Fruit fly (Drosophila melanogaster) whole organism, embryonic: ENCODE results near the gene BRWD3.

ENCODE experiments used
- Asciz ChIP-seq: fragments of 200-800 bp; sonication (Bioruptor generic); optimal IDR thresholded peaks from 2 replicates; lab custom pipeline; 2017; ENCODE audit warnings: missing biosample characterization, mild to moderate bottlenecking, missing genetic modification characterization, missing genetic modification reagents
- Blimp-1 ChIP-seq: fragments of 200-800 bp; sonication (Bioruptor generic); optimal IDR thresholded peaks from 3 replicates; lab custom pipeline; 2018; ENCODE audit warnings: missing biosample characterization, missing genetic modification characterization, mild to moderate bottlenecking, moderate library complexity, missing genetic modification reagents
- CG10147 ChIP-seq: fragments of 200-800 bp; sonication (Bioruptor generic); optimal IDR thresholded peaks from 2 replicates; lab custom pipeline; 2019; ENCODE audit warnings: missing biosample characterization, mild to moderate bottlenecking, missing genetic modification characterization, moderate library complexity
- CG11456 ChIP-seq: fragments of 200-800 bp; sonication (Bioruptor generic); IDR thresholded peaks from 3 replicates; pipeline ENCODE4 v1.3.6; 2022; ENCODE audit warnings: missing biosample characterization, missing genetic modification characterization
- CG11696 ChIP-seq: fragments of 200-800 bp; sonication (Bioruptor generic); IDR thresholded peaks from 2 replicates; pipeline ENCODE4 v1.3.6; 2022; ENCODE audit warnings: missing biosample characterization, missing genetic modification characterization
- CG11723 ChIP-seq: fragments of 200-800 bp; sonication (Bioruptor generic); optimal IDR thresholded peaks from 2 replicates; lab custom pipeline; 2017; ENCODE audit warnings: missing biosample characterization, mild to moderate bottlenecking, missing genetic modification characterization
- CG13894 ChIP-seq: fragments of 200-800 bp; sonication (Bioruptor generic); optimal IDR thresholded peaks from 3 replicates; lab custom pipeline; 2018; ENCODE audit warnings: missing biosample characterization, mild to moderate bottlenecking, missing genetic modification characterization, moderate library complexity
- CG15601 ChIP-seq: fragments of 200-800 bp; sonication (Bioruptor generic); optimal IDR thresholded peaks from 3 replicates; lab custom pipeline; 2019; ENCODE audit warnings: missing biosample characterization, mild to moderate bottlenecking, missing genetic modification characterization, moderate library complexity
- CG1647 ChIP-seq: fragments of 200-800 bp; sonication (Bioruptor generic); optimal IDR thresholded peaks from 3 replicates; lab custom pipeline; 2016; ENCODE audit warnings: missing biosample characterization, missing genetic modification characterization
- CG17912 ChIP-seq: fragments of 200-800 bp; sonication (Bioruptor generic); optimal IDR thresholded peaks from 2 replicates; lab custom pipeline; 2018; ENCODE audit warnings: missing biosample characterization, mild to moderate bottlenecking, missing genetic modification characterization
- CG30020 ChIP-seq: fragments of 200-800 bp; optimal IDR thresholded peaks from 2 replicates; lab custom pipeline; 2019; ENCODE audit warnings: missing biosample characterization, mild to moderate bottlenecking, missing genetic modification characterization, moderate library complexity
- CG3407 ChIP-seq: fragments of 200-800 bp; sonication (Bioruptor generic); optimal IDR thresholded peaks from 2 replicates; lab custom pipeline; 2018; ENCODE audit warnings: missing biosample characterization, mild to moderate bottlenecking, missing genetic modification characterization
- CG34224 ChIP-seq: fragments of 200-800 bp; sonication (Bioruptor generic); IDR thresholded peaks from 3 replicates; pipeline ENCODE4 v1.3.6; 2022; ENCODE audit warnings: missing biosample characterization, missing genetic modification characterization; ENCODE audit not compliant: partially characterized antibody
- CG4424 ChIP-seq: fragments of 200-800 bp; sonication (Bioruptor generic); optimal IDR thresholded peaks from 3 replicates; lab custom pipeline; 2016; ENCODE audit warnings: missing biosample characterization, missing genetic modification characterization
- CG5180 ChIP-seq: fragments of 200-800 bp; sonication (Bioruptor generic); optimal IDR thresholded peaks from 3 replicates; lab custom pipeline; 2017; ENCODE audit warnings: missing biosample characterization, missing genetic modification characterization, mild to moderate bottlenecking, moderate library complexity, missing genetic modification reagents
- CG8359 ChIP-seq: fragments of 200-800 bp; sonication (Bioruptor generic); optimal IDR thresholded peaks from 2 replicates; lab custom pipeline; 2017; ENCODE audit warnings: missing biosample characterization, mild to moderate bottlenecking, missing genetic modification characterization, borderline replicate concordance
- CG9817 ChIP-seq: fragments of 200-800 bp; sonication (Bioruptor generic); optimal IDR thresholded peaks from 2 replicates; lab custom pipeline; 2018; ENCODE audit warnings: missing biosample characterization, mild to moderate bottlenecking, missing genetic modification characterization, moderate library complexity
- CTCF ChIP-seq: fragments of 200-800 bp; sonication (Bioruptor generic); optimal IDR thresholded peaks from 2 replicates; lab custom pipeline; 2017; ENCODE audit warnings: missing biosample characterization, mild to moderate bottlenecking, missing genetic modification characterization, moderate library complexity
- D19A ChIP-seq: fragments of 200-800 bp; optimal IDR thresholded peaks from 3 replicates; lab custom pipeline; 2019; ENCODE audit warnings: missing biosample characterization, mild to moderate bottlenecking, missing genetic modification characterization, moderate library complexity
- Deaf1 ChIP-seq: fragments of 200-800 bp; optimal IDR thresholded peaks from 3 replicates; lab custom pipeline; 2019; ENCODE audit warnings: missing biosample characterization, mild to moderate bottlenecking, missing genetic modification characterization, moderate library complexity
- Dip2 ChIP-seq: fragments of 200-800 bp; sonication (Bioruptor generic); IDR thresholded peaks from 2 replicates; pipeline ENCODE4 v1.3.6; 2022; ENCODE audit warnings: missing biosample characterization, missing genetic modification characterization
- Dp ChIP-seq: fragments of 200-800 bp; sonication (Bioruptor generic); optimal IDR thresholded peaks from 2 replicates; lab custom pipeline; 2018; ENCODE audit warnings: missing biosample characterization, mild to moderate bottlenecking, missing genetic modification characterization, moderate library complexity
- H15 ChIP-seq: fragments of 200-800 bp; sonication (Bioruptor generic); IDR thresholded peaks from 3 replicates; pipeline ENCODE4 v1.3.6; 2022; ENCODE audit warnings: missing biosample characterization, missing genetic modification characterization
- Hand ChIP-seq: fragments of 200-800 bp; sonication (Bioruptor generic); optimal IDR thresholded peaks from 2 replicates; lab custom pipeline; 2017; ENCODE audit warnings: mild to moderate bottlenecking, missing biosample characterization, missing genetic modification reagents, missing genetic modification characterization
- Hr3 ChIP-seq: fragments of 200-800 bp; sonication (Bioruptor generic); optimal IDR thresholded peaks from 3 replicates; lab custom pipeline; 2016; ENCODE audit warnings: missing biosample characterization, missing genetic modification characterization
- Hr51 ChIP-seq, 2 experiments: fragments of 200-800 bp; sonication (Bioruptor generic); optimal IDR thresholded peaks; 2 replicates in 1 of 2; 3 replicates in 1 of 2; lab custom pipeline; 2016 to 2018; ENCODE audit warnings: missing biosample characterization in 2 of 2, missing genetic modification characterization in 2 of 2, mild to moderate bottlenecking in 1 of 2, moderate library complexity in 1 of 2
- MESR4 ChIP-seq: fragments of 200-800 bp; sonication (Bioruptor generic); optimal IDR thresholded peaks from 2 replicates; lab custom pipeline; 2018; ENCODE audit warnings: missing biosample characterization, mild to moderate bottlenecking, missing genetic modification characterization, moderate library complexity
- Myb ChIP-seq: fragments of 200-800 bp; sonication (Bioruptor generic); optimal IDR thresholded peaks from 2 replicates; lab custom pipeline; 2016; ENCODE audit warnings: missing biosample characterization, missing genetic modification characterization
- Pdp1 ChIP-seq, 2 experiments: fragments of 200-800 bp; sonication (Bioruptor generic); optimal IDR thresholded peaks; 3 replicates each; lab custom pipeline; 2016; ENCODE audit warnings: missing biosample characterization in 2 of 2, missing genetic modification characterization in 2 of 2, mild to moderate bottlenecking in 1 of 2, moderate library complexity in 1 of 2
- Rfx ChIP-seq: fragments of 200-800 bp; sonication (Bioruptor generic); IDR thresholded peaks from 2 replicates; pipeline ENCODE4 v1.3.6; 2022; ENCODE audit warnings: missing biosample characterization, missing genetic modification characterization
- Taf1 ChIP-seq: fragments of 200-800 bp; sonication (Bioruptor generic); IDR thresholded peaks from 2 replicates; pipeline ENCODE4 v1.3.6; 2022; ENCODE audit warnings: missing biosample characterization, missing genetic modification characterization
- Trl ChIP-seq, 3 experiments: fragments of >200 bp in 2 of 3; fragments of 200-800 bp in 1 of 3; sonication (Bioruptor generic) in 1 of 3; optimal IDR thresholded peaks; 2 replicates in 1 of 3; 3 replicates in 2 of 3; lab custom pipeline; 2016 to 2017; ENCODE audit warnings: missing biosample characterization in 1 of 3, missing genetic modification characterization in 1 of 3
- abd-A ChIP-seq: fragments of 200-800 bp; sonication (Bioruptor generic); optimal IDR thresholded peaks from 3 replicates; lab custom pipeline; 2019; ENCODE audit warnings: missing biosample characterization, mild to moderate bottlenecking, missing genetic modification characterization, moderate library complexity
- ap ChIP-seq: fragments of 200-800 bp; sonication (Bioruptor generic); IDR thresholded peaks from 2 replicates; pipeline ENCODE4 v1.3.6; 2022; ENCODE audit warnings: missing biosample characterization, missing genetic modification characterization
- ara ChIP-seq: fragments of 200-800 bp; sonication (Bioruptor generic); IDR thresholded peaks from 2 replicates; pipeline ENCODE4 v1.3.6; 2022; ENCODE audit warnings: missing biosample characterization, missing genetic modification characterization
- bbx ChIP-seq: fragments of 200-800 bp; sonication (Bioruptor generic); IDR thresholded peaks from 2 replicates; pipeline ENCODE4 v1.3.6; 2022; ENCODE audit warnings: missing biosample characterization, missing genetic modification characterization; ENCODE audit not compliant: partially characterized antibody
- bigmax ChIP-seq: fragments of 200-800 bp; sonication (Bioruptor generic); optimal IDR thresholded peaks from 2 replicates; lab custom pipeline; 2018; ENCODE audit warnings: missing biosample characterization, mild to moderate bottlenecking, missing genetic modification characterization
- cas ChIP-seq: fragments of 200-800 bp; sonication (Bioruptor generic); IDR thresholded peaks from 2 replicates; pipeline ENCODE4 v1.3.6; 2022; ENCODE audit warnings: missing biosample characterization, missing genetic modification characterization
- chif ChIP-seq, 2 experiments: fragments of 200-800 bp; sonication (Bioruptor generic); optimal IDR thresholded peaks; 3 replicates each; lab custom pipeline; 2016; ENCODE audit warnings: missing biosample characterization in 2 of 2, missing genetic modification characterization in 2 of 2
- emc ChIP-seq: fragments of 200-800 bp; sonication (Bioruptor generic); optimal IDR thresholded peaks from 2 replicates; lab custom pipeline; 2016; ENCODE audit warnings: missing biosample characterization, missing genetic modification characterization
- hbn ChIP-seq: fragments of 200-800 bp; sonication (Bioruptor generic); IDR thresholded peaks from 2 replicates; pipeline ENCODE4 v1.3.6; 2022; ENCODE audit warnings: missing biosample characterization, missing genetic modification characterization; ENCODE audit not compliant: partially characterized antibody
- maf-S ChIP-seq: fragments of 200-800 bp; sonication (Bioruptor generic); optimal IDR thresholded peaks from 2 replicates; lab custom pipeline; 2016; ENCODE audit warnings: missing biosample characterization, missing genetic modification characterization
- pfk ChIP-seq: fragments of 200-800 bp; sonication (Bioruptor generic); optimal IDR thresholded peaks from 2 replicates; lab custom pipeline; 2018; ENCODE audit warnings: missing biosample characterization, mild to moderate bottlenecking, missing genetic modification characterization, moderate library complexity
- pnt ChIP-seq: fragments of 200-800 bp; sonication (Bioruptor generic); optimal IDR thresholded peaks from 3 replicates; lab custom pipeline; 2016; ENCODE audit warnings: missing biosample characterization, missing genetic modification characterization
- so ChIP-seq: fragments of 200-800 bp; sonication (Bioruptor generic); IDR thresholded peaks from 3 replicates; pipeline ENCODE4 v1.3.6; 2022; ENCODE audit warnings: missing biosample characterization, missing genetic modification characterization
- trem ChIP-seq: fragments of 200-800 bp; optimal IDR thresholded peaks from 3 replicates; lab custom pipeline; 2019; ENCODE audit warnings: missing biosample characterization, mild to moderate bottlenecking, missing genetic modification characterization, moderate library complexity
- trh ChIP-seq: fragments of 200-800 bp; sonication (Bioruptor generic); optimal IDR thresholded peaks from 2 replicates; lab custom pipeline; 2016; ENCODE audit warnings: missing biosample characterization, missing genetic modification characterization
- unpg ChIP-seq: fragments of 200-800 bp; sonication (Bioruptor generic); optimal IDR thresholded peaks from 3 replicates; lab custom pipeline; 2018; ENCODE audit warnings: missing biosample characterization, mild to moderate bottlenecking, missing genetic modification characterization, moderate library complexity
- wor ChIP-seq: fragments of 200-800 bp; sonication (Bioruptor generic); IDR thresholded peaks from 2 replicates; pipeline ENCODE4 v1.3.6; 2022; ENCODE audit warnings: missing biosample characterization, missing genetic modification characterization

BRWD3 gene

DNA sequence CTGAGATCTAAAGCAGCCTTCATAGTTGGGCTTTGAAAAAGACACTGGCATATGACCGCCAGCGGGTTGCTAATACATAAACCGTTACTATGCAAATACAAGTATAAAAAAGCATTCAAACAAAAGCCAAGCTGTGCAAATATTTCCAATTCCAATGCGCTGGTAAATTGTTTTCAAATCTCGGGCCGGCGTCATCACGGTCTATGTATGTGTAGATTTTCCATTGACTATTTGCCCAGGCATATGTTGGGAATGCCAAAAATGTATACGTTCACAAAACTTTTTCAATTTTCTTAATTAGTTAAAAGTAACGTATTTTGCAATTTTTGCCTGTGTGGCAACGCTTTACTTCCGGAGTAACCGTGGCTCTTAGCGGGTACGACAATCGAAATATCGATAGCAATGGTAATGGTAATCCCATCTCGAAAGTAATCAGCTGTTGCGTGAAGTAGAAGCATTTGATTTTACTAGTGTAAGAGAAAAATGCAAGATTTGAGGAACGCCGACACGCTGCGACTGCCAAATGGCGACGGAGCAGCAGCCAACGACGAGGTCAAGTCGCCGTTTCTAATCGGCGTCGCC, 28.9 kb upstream of the BRWD3 start, which contains the start of the genes CG34290 and Uck (continued):
- TF ChIP-seq Trl (optimal IDR thresholded peaks at IDR 0.05; lab: Kevin White, UChicago) (no peak), Trl (GFP tag; optimal IDR thresholded peaks at IDR 0.05; lab: Kevin White, UChicago) (peak; percentile 84), CG11456 (GFP tag; lab: Robert Waterston, UW) (peak; percentile 76; the same call in 2 of the 3 replicates), Pdp1 (GFP tag; optimal IDR thresholded peaks at IDR 0.05; lab: Kevin White, UChicago) (peak in 1 of 2 experiments; percentile 76), Dip2 (GFP tag; lab: Robert Waterston, UW) (no peak), Taf1 (GFP tag; lab: Robert Waterston, UW) (no peak), D19A (tag; lab: Kevin White, UChicago) (no peak), Hr3 (GFP tag; lab: Kevin White, UChicago) (peak; percentile 35), Hr51 (GFP tag; optimal IDR thresholded peaks at IDR 0.05; lab: Kevin White, UChicago) (peak; percentile 63 to 68), Myb (GFP tag; lab: Kevin White, UChicago) (peak; percentile 99), Rfx (GFP tag; lab: Robert Waterston, UW) (peak; percentile 89), cas (GFP tag; lab: Robert Waterston, UW) (0 out of 2 replicates have a peak, but pooled peaks have one; percentile 12), CG1647 (GFP tag; lab: Kevin White, UChicago) (peak; percentile 78), H15 (GFP tag; lab: Robert Waterston, UW) (peak; percentile 80), CG3407 (GFP tag; lab: Kevin White, UChicago) (peak; percentile 58), emc (peak; percentile 66), maf-S (GFP tag; lab: Kevin White, UChicago) (peak; percentile 54), so (GFP tag; lab: Robert Waterston, UW) (peak; percentile 70; the same call in 1 of the 3 replicates), trem (tag; lab: Kevin White, UChicago) (peak; percentile 88), hbn (GFP tag; lab: Robert Waterston, UW) (peak; percentile 85), CG9817 (tag; lab: Kevin White, UChicago) (peak; percentile 68), CG4424 (peak; percentile 59), Hand (GFP tag; lab: Kevin White, UChicago) (peak; percentile 59), CG11723 (GFP tag; lab: Kevin White, UChicago) (peak; percentile 76), CG17912 (GFP tag; lab: Kevin White, UChicago) (peak; percentile 94), abd-A (tag; lab: Kevin White, UChicago) (no peak), CG15601 (tag; lab: Kevin White, UChicago) (peak; percentile 78), wor (GFP tag; lab: Robert Waterston, UW) (no peak), ap (GFP tag; lab: Robert Waterston, UW) (peak; percentile 45), bbx (GFP tag; lab: Robert Waterston, UW) (peak; percentile 89), Deaf1 (tag; lab: Kevin White, UChicago) (peak; percentile 35), CG5180 (GFP tag; lab: Kevin White, UChicago) (peak; percentile 60), chif (GFP tag; optimal IDR thresholded peaks at IDR 0.05; lab: Kevin White, UChicago) (peak; percentile 53 to 77), CG11696 (GFP tag; lab: Robert Waterston, UW) (no peak), CG10147 (GFP tag; lab: Kevin White, UChicago) (peak; percentile 79), pnt (GFP tag; lab: Kevin White, UChicago) (no peak), pfk (GFP tag; lab: Kevin White, UChicago) (peak; percentile 70), Blimp-1 (GFP tag; lab: Kevin White, UChicago) (peak; percentile 57), CG8359 (GFP tag; lab: Kevin White, UChicago) (peak; percentile 63), trh (GFP tag; lab: Kevin White, UChicago) (peak; percentile 37), CG30020 (tag; lab: Kevin White, UChicago) (peak; percentile 36), ara (GFP tag; lab: Robert Waterston, UW) (peak; percentile 36; the same call in 1 of the 2 replicates), MESR4 (GFP tag; lab: Kevin White, UChicago) (peak; percentile 77), CG34224 (GFP tag; lab: Robert Waterston, UW) (peak; percentile 82), bigmax (peak; percentile 64), unpg (GFP tag; lab: Kevin White, UChicago) (peak; percentile 65), Dp (GFP tag; lab: Kevin White, UChicago) (peak; percentile 63), CG13894 (tag; lab: Kevin White, UChicago) (peak; percentile 68), CTCF (GFP tag; lab: Kevin White, UChicago) (peak; percentile 58), Asciz (GFP tag; lab: Kevin White, UChicago) (peak; percentile 70)
